Fruit fly (Drosophila melanogaster) whole organism: ENCODE measurements around the gene CG15721.

ENCODE experiments used
- CG8478 ChIP-seq: fragments of >200 bp; optimal IDR thresholded peaks from 2 replicates; lab custom pipeline; 2018; ENCODE audit warnings: inconsistent platforms
- Dll ChIP-seq: fragments of >200 bp; optimal IDR thresholded peaks from 2 replicates; lab custom pipeline; 2017
- EcR ChIP-seq, 2 experiments: fragments of >200 bp; optimal IDR thresholded peaks; 2 replicates each; lab custom pipeline; 2017; ENCODE audit warnings: missing biosample characterization in 2 of 2, missing genetic modification characterization in 2 of 2, missing genetic modification reagents in 2 of 2
- pan ChIP-seq: fragments of >200 bp; optimal IDR thresholded peaks from 2 replicates; lab custom pipeline; 2017
- psq ChIP-seq: fragments of >200 bp; optimal IDR thresholded peaks from 2 replicates; lab custom pipeline; 2017
- usp ChIP-seq: fragments of >200 bp; optimal IDR thresholded peaks from 2 replicates; lab custom pipeline; 2017; ENCODE audit warnings: missing biosample characterization, missing genetic modification characterization, mixed read lengths

DNA sequence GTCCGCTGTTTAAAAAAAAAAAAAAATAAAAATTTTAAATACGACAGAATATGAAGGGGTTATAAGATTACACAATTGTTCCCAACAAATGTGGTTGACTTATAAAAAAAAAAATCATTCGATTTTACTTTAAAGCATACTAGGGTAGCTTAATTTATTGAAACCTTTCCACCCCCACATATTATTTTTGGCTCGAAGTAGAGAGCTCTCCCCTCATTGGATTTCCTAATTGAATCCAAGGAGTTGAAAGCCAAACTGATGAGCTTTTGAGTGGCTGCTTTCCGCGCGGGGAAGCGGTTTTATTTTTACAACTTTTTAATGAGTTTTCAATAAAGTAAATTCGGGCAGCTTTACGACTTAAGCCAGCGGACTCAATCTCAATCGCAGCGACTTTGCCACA, 34.3 kb downstream of the CG15721 start, which contains the start of gene CG15719:
- TF ChIP-seq CG8478 (no peak), usp (GFP tag; lab: Kevin White, UChicago) (no peak), EcR (GFP tag; optimal IDR thresholded peaks at IDR 0.05; lab: Kevin White, UChicago) (no peak), psq (lab: Kevin White, UChicago) (no peak), pan (lab: Kevin White, UChicago) (no peak), Dll (lab: Kevin White, UChicago) (no peak)
